Fruit fly (Drosophila melanogaster) whole organism: ENCODE measurements around the gene CG5435.

Experiments used
- CG8478 ChIP-seq: fragments of >200 bp; optimal IDR thresholded peaks from 2 replicates; lab custom pipeline; 2018; ENCODE audit warnings: inconsistent platforms
- Dll ChIP-seq: fragments of >200 bp; optimal IDR thresholded peaks from 2 replicates; lab custom pipeline; 2017
- EcR ChIP-seq, 2 experiments: fragments of >200 bp; optimal IDR thresholded peaks; 2 replicates each; lab custom pipeline; 2017; ENCODE audit warnings: missing biosample characterization in 2 of 2, missing genetic modification characterization in 2 of 2, missing genetic modification reagents in 2 of 2
- usp ChIP-seq: fragments of >200 bp; optimal IDR thresholded peaks from 2 replicates; lab custom pipeline; 2017; ENCODE audit warnings: missing biosample characterization, missing genetic modification characterization, mixed read lengths

dm6 chr2L:12468813-12469212 lies 38.1 kb upstream of the CG5435 start:
- TF ChIP-seq usp (GFP tag; lab: Kevin White, UChicago): no peak
- TF ChIP-seq CG8478 (lab: Kevin White, UChicago): no peak
- TF ChIP-seq EcR (GFP tag; optimal IDR thresholded peaks at IDR 0.05; lab: Kevin White, UChicago): no peak
- no peak for TF ChIP-seq Dll (lab: Kevin White, UChicago)
